Fruit fly (Drosophila melanogaster) whole organism, embryonic: ENCODE measurements around the gene Sys1.

ENCODE experiments used
- Abd-B ChIP-seq: fragments of 200-800 bp; sonication (Bioruptor generic); optimal IDR thresholded peaks from 2 replicates; lab custom pipeline; 2018; ENCODE audit warnings: missing biosample characterization, mild to moderate bottlenecking, missing genetic modification characterization, moderate library complexity
- Atf6 ChIP-seq: fragments of 200-800 bp; sonication (Bioruptor generic); IDR thresholded peaks from 2 replicates; pipeline ENCODE4 v1.3.6; 2022; ENCODE audit warnings: missing biosample characterization, missing genetic modification characterization
- BtbVII ChIP-seq: fragments of 200-800 bp; sonication (Bioruptor generic); optimal IDR thresholded peaks from 3 replicates; lab custom pipeline; 2017; ENCODE audit warnings: missing biosample characterization, mild to moderate bottlenecking, missing genetic modification characterization
- CG10274 ChIP-seq: fragments of 200-800 bp; sonication (Bioruptor generic); optimal IDR thresholded peaks from 3 replicates; lab custom pipeline; 2017; ENCODE audit warnings: missing biosample characterization, mild to moderate bottlenecking, missing genetic modification characterization
- CG10366 ChIP-seq: fragments of 200-800 bp; sonication (Bioruptor generic); IDR thresholded peaks from 2 replicates; pipeline ENCODE4 v1.3.6; 2022; ENCODE audit warnings: missing biosample characterization, missing genetic modification characterization
- CG11560 ChIP-seq: fragments of 200-800 bp; sonication (Bioruptor generic); IDR thresholded peaks from 3 replicates; pipeline ENCODE4 v1.3.6; 2022; ENCODE audit warnings: missing biosample characterization, missing genetic modification characterization
- CG11695 ChIP-seq: fragments of 200-800 bp; sonication (Bioruptor generic); IDR thresholded peaks from 3 replicates; pipeline ENCODE4 v1.3.6; 2022; ENCODE audit warnings: missing biosample characterization, missing genetic modification characterization
- CG11696 ChIP-seq: fragments of 200-800 bp; sonication (Bioruptor generic); IDR thresholded peaks from 2 replicates; pipeline ENCODE4 v1.3.6; 2022; ENCODE audit warnings: missing biosample characterization, missing genetic modification characterization
- CG12391 ChIP-seq: fragments of 200-800 bp; sonication (Bioruptor generic); optimal IDR thresholded peaks from 3 replicates; lab custom pipeline; 2018; ENCODE audit warnings: missing biosample characterization, mild to moderate bottlenecking, missing genetic modification characterization, moderate library complexity
- CG13296 ChIP-seq: fragments of 200-800 bp; sonication (Bioruptor generic); optimal IDR thresholded peaks from 3 replicates; lab custom pipeline; 2018; ENCODE audit warnings: missing biosample characterization, mild to moderate bottlenecking, missing genetic modification characterization
- CG15601 ChIP-seq: fragments of 200-800 bp; sonication (Bioruptor generic); optimal IDR thresholded peaks from 3 replicates; lab custom pipeline; 2019; ENCODE audit warnings: missing biosample characterization, mild to moderate bottlenecking, missing genetic modification characterization, moderate library complexity
- CG1792 ChIP-seq: fragments of 200-800 bp; sonication (Bioruptor generic); optimal IDR thresholded peaks from 2 replicates; lab custom pipeline; 2016; ENCODE audit warnings: missing biosample characterization, missing genetic modification characterization
- CG18262 ChIP-seq: fragments of 200-800 bp; optimal IDR thresholded peaks from 3 replicates; lab custom pipeline; 2019; ENCODE audit warnings: missing biosample characterization, mild to moderate bottlenecking, missing genetic modification characterization, moderate library complexity
- CG2678 ChIP-seq: fragments of 200-800 bp; sonication (Bioruptor generic); optimal IDR thresholded peaks from 3 replicates; lab custom pipeline; 2019; ENCODE audit warnings: missing biosample characterization, mild to moderate bottlenecking, missing genetic modification characterization, moderate library complexity
- CG2875 ChIP-seq: fragments of 200-800 bp; sonication (Bioruptor generic); optimal IDR thresholded peaks from 2 replicates; lab custom pipeline; 2017; ENCODE audit warnings: missing biosample characterization, mild to moderate bottlenecking, missing genetic modification characterization, missing genetic modification reagents
- CG34376 ChIP-seq: fragments of 200-800 bp; sonication (Bioruptor generic); optimal IDR thresholded peaks from 2 replicates; lab custom pipeline; 2018; ENCODE audit warnings: missing biosample characterization, mild to moderate bottlenecking, missing genetic modification characterization
- CG6272 ChIP-seq: fragments of 200-800 bp; sonication (Bioruptor generic); IDR thresholded peaks from 2 replicates; pipeline ENCODE4 v1.3.6; 2022; ENCODE audit warnings: missing biosample characterization, missing genetic modification characterization
- CG6654 ChIP-seq: fragments of 200-800 bp; sonication (Bioruptor generic); optimal IDR thresholded peaks from 2 replicates; lab custom pipeline; 2017; ENCODE audit warnings: missing biosample characterization, mild to moderate bottlenecking, missing genetic modification characterization
- CG6854 ChIP-seq: fragments of 200-800 bp; sonication (Bioruptor generic); optimal IDR thresholded peaks from 3 replicates; lab custom pipeline; 2017; ENCODE audit warnings: missing biosample characterization, mild to moderate bottlenecking, missing genetic modification characterization
- CG7372 ChIP-seq: fragments of 200-800 bp; sonication (Bioruptor generic); IDR thresholded peaks from 2 replicates; pipeline ENCODE4 v1.3.6; 2022; ENCODE audit warnings: missing biosample characterization, missing genetic modification characterization
- CG8281 ChIP-seq: fragments of 200-800 bp; sonication (Bioruptor generic); optimal IDR thresholded peaks from 2 replicates; lab custom pipeline; 2018; ENCODE audit warnings: missing biosample characterization, mild to moderate bottlenecking, missing genetic modification characterization, moderate library complexity
- CG8765 ChIP-seq: fragments of 200-800 bp; sonication (Bioruptor generic); IDR thresholded peaks from 2 replicates; pipeline ENCODE4 v1.3.6; 2022; ENCODE audit warnings: missing biosample characterization, missing genetic modification characterization
- CG9437 ChIP-seq: fragments of 200-800 bp; sonication (Bioruptor generic); optimal IDR thresholded peaks from 2 replicates; lab custom pipeline; 2018; ENCODE audit warnings: missing biosample characterization, mild to moderate bottlenecking, missing genetic modification characterization
- Camta ChIP-seq: fragments of 200-800 bp; sonication (Bioruptor generic); optimal IDR thresholded peaks from 2 replicates; lab custom pipeline; 2016; ENCODE audit warnings: missing biosample characterization, missing genetic modification characterization
- Elba2 ChIP-seq: fragments of 200-800 bp; sonication (Bioruptor generic); optimal IDR thresholded peaks from 3 replicates; lab custom pipeline; 2016; ENCODE audit warnings: missing biosample characterization, missing genetic modification characterization
- Gug ChIP-seq: fragments of 200-800 bp; sonication (Bioruptor generic); IDR thresholded peaks from 4 replicates; pipeline ENCODE4 v1.3.6; 2022; ENCODE audit warnings: missing biosample characterization, missing genetic modification characterization
- HmgD ChIP-seq: fragments of 200-800 bp; sonication (Bioruptor generic); optimal IDR thresholded peaks from 3 replicates; lab custom pipeline; 2016; ENCODE audit warnings: missing biosample characterization, missing genetic modification characterization
- Nf-YC ChIP-seq: fragments of 200-800 bp; optimal IDR thresholded peaks from 3 replicates; lab custom pipeline; 2019; ENCODE audit warnings: missing biosample characterization, mild to moderate bottlenecking, missing genetic modification characterization, moderate library complexity
- Oli ChIP-seq: fragments of 200-800 bp; sonication (Bioruptor generic); optimal IDR thresholded peaks from 2 replicates; lab custom pipeline; 2018; ENCODE audit warnings: missing biosample characterization, mild to moderate bottlenecking, missing genetic modification characterization, moderate library complexity
- Poxn ChIP-seq: fragments of 200-800 bp; sonication (Bioruptor generic); IDR thresholded peaks from 2 replicates; pipeline ENCODE4 v1.3.6; 2022; ENCODE audit warnings: missing biosample characterization, missing genetic modification characterization
- Vsx1 ChIP-seq: fragments of 200-800 bp; sonication (Bioruptor generic); optimal IDR thresholded peaks from 2 replicates; lab custom pipeline; 2017; ENCODE audit warnings: missing biosample characterization, mild to moderate bottlenecking, missing genetic modification characterization, missing genetic modification reagents
- caup ChIP-seq: fragments of 200-800 bp; sonication (Bioruptor generic); optimal IDR thresholded peaks from 3 replicates; lab custom pipeline; 2017; ENCODE audit warnings: missing biosample characterization, mild to moderate bottlenecking, missing genetic modification characterization, moderate library complexity; ENCODE audit not compliant: severe bottlenecking
- chinmo ChIP-seq: fragments of 200-800 bp; sonication (Bioruptor generic); IDR thresholded peaks from 4 replicates; pipeline ENCODE4 v1.3.6; 2022; ENCODE audit warnings: missing biosample characterization, missing genetic modification characterization; ENCODE audit not compliant: partially characterized antibody
- disco-r ChIP-seq: fragments of 200-800 bp; sonication (Bioruptor generic); optimal IDR thresholded peaks from 2 replicates; lab custom pipeline; 2016; ENCODE audit warnings: missing biosample characterization, missing genetic modification characterization
- dmrt99B ChIP-seq: fragments of 200-800 bp; sonication (Bioruptor generic); optimal IDR thresholded peaks from 2 replicates; lab custom pipeline; 2018; ENCODE audit warnings: missing biosample characterization, mild to moderate bottlenecking, missing genetic modification characterization, moderate library complexity
- grau ChIP-seq: fragments of 200-800 bp; optimal IDR thresholded peaks from 3 replicates; lab custom pipeline; 2019; ENCODE audit warnings: missing biosample characterization, mild to moderate bottlenecking, missing genetic modification characterization, moderate library complexity
- hbn ChIP-seq: fragments of 200-800 bp; sonication (Bioruptor generic); IDR thresholded peaks from 2 replicates; pipeline ENCODE4 v1.3.6; 2022; ENCODE audit warnings: missing biosample characterization, missing genetic modification characterization; ENCODE audit not compliant: partially characterized antibody
- ind ChIP-seq: fragments of 200-800 bp; sonication (Bioruptor generic); optimal IDR thresholded peaks from 3 replicates; lab custom pipeline; 2016; ENCODE audit warnings: missing biosample characterization, missing genetic modification characterization
- kay ChIP-seq: fragments of 200-800 bp; sonication (Bioruptor generic); optimal IDR thresholded peaks from 2 replicates; lab custom pipeline; 2016; ENCODE audit warnings: missing biosample characterization, missing genetic modification characterization
- kni ChIP-seq: fragments of 200-800 bp; sonication (Bioruptor generic); optimal IDR thresholded peaks from 3 replicates; lab custom pipeline; 2017; ENCODE audit warnings: mild to moderate bottlenecking, missing biosample characterization, missing genetic modification reagents, missing genetic modification characterization
- lmd ChIP-seq: fragments of 200-800 bp; sonication (Bioruptor generic); IDR thresholded peaks from 2 replicates; pipeline ENCODE4 v1.3.6; 2022; ENCODE audit warnings: missing biosample characterization, missing genetic modification characterization
- lov ChIP-seq, 2 experiments: fragments of 200-800 bp in 1 of 2; fragments of >200 bp in 1 of 2; sonication (Bioruptor generic) in 1 of 2; IDR thresholded peaks in 1 of 2; optimal IDR thresholded peaks in 1 of 2; 2 replicates in 1 of 2; 3 replicates in 1 of 2; pipeline versions ENCODE4 v1.3.6 to Lab custom; 2017 to 2022; ENCODE audit warnings: missing biosample characterization in 1 of 2, missing genetic modification characterization in 1 of 2
- oc ChIP-seq: fragments of 200-800 bp; sonication (Bioruptor generic); optimal IDR thresholded peaks from 2 replicates; lab custom pipeline; 2018; ENCODE audit warnings: missing biosample characterization, mild to moderate bottlenecking, missing genetic modification characterization, moderate library complexity
- onecut ChIP-seq: fragments of 200-800 bp; sonication (Bioruptor generic); IDR thresholded peaks from 2 replicates; pipeline ENCODE4 v1.3.6; 2022; ENCODE audit warnings: missing biosample characterization, missing genetic modification characterization
- pum ChIP-seq: fragments of 200-800 bp; sonication (Bioruptor generic); optimal IDR thresholded peaks from 2 replicates; lab custom pipeline; 2016; ENCODE audit warnings: missing biosample characterization, missing genetic modification characterization
- ssp ChIP-seq: fragments of 200-800 bp; sonication (Bioruptor generic); IDR thresholded peaks from 2 replicates; pipeline ENCODE4 v1.3.6; 2022; ENCODE audit warnings: missing biosample characterization, missing genetic modification characterization
- tx ChIP-seq: fragments of 200-800 bp; sonication (Bioruptor generic); optimal IDR thresholded peaks from 2 replicates; lab custom pipeline; 2016; ENCODE audit warnings: missing biosample characterization, missing genetic modification characterization
- vvl ChIP-seq: fragments of 200-800 bp; sonication (Bioruptor generic); IDR thresholded peaks from 2 replicates; pipeline ENCODE4 v1.3.6; 2022; ENCODE audit warnings: missing biosample characterization, missing genetic modification characterization
- yki ChIP-seq: fragments of >200 bp; optimal IDR thresholded peaks from 3 replicates; lab custom pipeline; 2018

The Sys1 gene

DNA sequence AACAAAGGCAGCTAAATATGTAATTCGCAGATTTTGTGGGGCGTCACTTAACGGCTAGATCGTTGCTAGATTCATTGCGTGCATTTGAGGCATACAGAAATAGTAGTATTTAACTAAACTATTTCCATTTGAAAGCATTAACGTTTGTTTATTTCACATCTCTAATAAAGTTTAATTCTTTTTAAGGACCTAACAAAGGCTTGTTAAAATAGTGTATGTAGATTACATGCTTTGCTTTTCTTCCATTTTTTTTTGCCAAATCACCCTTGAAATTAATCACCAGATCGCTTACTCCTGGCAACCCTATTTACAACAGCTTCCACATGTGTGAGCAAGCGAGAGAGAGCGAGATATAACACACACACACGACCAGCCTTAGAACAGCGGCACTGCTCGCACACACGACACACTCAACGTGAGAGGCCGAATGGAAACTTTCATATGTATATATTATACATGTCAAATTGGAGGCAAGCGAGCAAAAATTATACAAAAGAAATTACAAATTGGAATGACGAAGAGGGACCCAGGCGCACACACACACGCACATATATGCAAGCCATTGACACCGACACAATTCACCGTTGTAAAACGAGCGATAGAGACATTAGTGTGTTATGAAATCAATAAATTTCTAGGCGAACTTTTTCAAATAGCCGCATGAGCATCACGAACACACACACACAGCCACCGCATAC lies 6.7 kb downstream of the Sys1 start (continued):
- TF ChIP-seq BtbVII (GFP tag; lab: Kevin White, UChicago): no peak
- TF ChIP-seq HmgD (GFP tag; lab: Kevin White, UChicago): peak; percentile 1
- no peak for TF ChIP-seq CG6272 (GFP tag; lab: Robert Waterston, UW)
- peak; percentile 64 for TF ChIP-seq Camta
- TF ChIP-seq pum (GFP tag; lab: Kevin White, UChicago): peak; percentile 7
- TF ChIP-seq CG8281 (tag; lab: Kevin White, UChicago): no peak
- TF ChIP-seq dmrt99B: peak; percentile 72
- TF ChIP-seq CG6854 (GFP tag; lab: Kevin White, UChicago): no peak
- peak; percentile 46 for TF ChIP-seq grau (tag; lab: Kevin White, UChicago)
- TF ChIP-seq CG12391 (tag; lab: Kevin White, UChicago): peak; percentile 60
- no peak for TF ChIP-seq hbn (GFP tag; lab: Robert Waterston, UW)
- TF ChIP-seq ssp: no peak
- peak; percentile 73 for TF ChIP-seq vvl (GFP tag; lab: Robert Waterston, UW)
- peak; percentile 27 for TF ChIP-seq CG18262
- TF ChIP-seq Gug (GFP tag; lab: Robert Waterston, UW): peak; percentile 50; the same call in 1 of the 4 replicates
- TF ChIP-seq Vsx1: peak; percentile 10
- 0 out of 2 replicates have a peak, but pooled peaks have one; percentile 16 for TF ChIP-seq CG10366
- peak; percentile 66 for TF ChIP-seq kay (GFP tag; lab: Kevin White, UChicago)
- TF ChIP-seq CG8765 (GFP tag; lab: Robert Waterston, UW): no peak
- TF ChIP-seq Nf-YC (tag; lab: Kevin White, UChicago): peak; percentile 65
- peak; percentile 17 for TF ChIP-seq CG13296 (GFP tag; lab: Kevin White, UChicago)
- TF ChIP-seq CG34376: peak; percentile 78
- peak; percentile 3 for TF ChIP-seq CG9437 (GFP tag; lab: Kevin White, UChicago)
- peak; percentile 21; the same call in 2 of the 4 replicates for TF ChIP-seq chinmo (GFP tag; lab: Robert Waterston, UW)
- TF ChIP-seq Atf6 (GFP tag; lab: Robert Waterston, UW): peak; percentile 73
- TF ChIP-seq Abd-B (GFP tag; lab: Kevin White, UChicago): peak; percentile 27
- peak; percentile 23; the same call in 1 of the 2 replicates for TF ChIP-seq lmd
- TF ChIP-seq Poxn (GFP tag; lab: Robert Waterston, UW): no peak
- TF ChIP-seq CG11695 (GFP tag; lab: Robert Waterston, UW): peak; percentile 58; the same call in 2 of the 3 replicates
- no peak for TF ChIP-seq CG6654 (GFP tag; lab: Kevin White, UChicago)
- peak; percentile 59 for TF ChIP-seq CG15601 (tag; lab: Kevin White, UChicago)
- peak; percentile 6 for TF ChIP-seq tx
- peak; percentile 51 for TF ChIP-seq onecut (GFP tag; lab: Robert Waterston, UW)
- TF ChIP-seq kni (GFP tag; lab: Kevin White, UChicago): no peak
- no peak for TF ChIP-seq yki (lab: Kevin White, UChicago)
- TF ChIP-seq CG2678: peak; percentile 56
- peak; percentile 73 for TF ChIP-seq oc (tag; lab: Kevin White, UChicago)
- no peak for TF ChIP-seq lov (optimal IDR thresholded peaks at IDR 0.05; lab: Kevin White, UChicago)
- TF ChIP-seq lov (GFP tag; IDR thresholded peaks at IDR 0.05; lab: Robert Waterston, UW): peak; percentile 54; the same call in 1 of the 3 replicates
- TF ChIP-seq CG10274 (GFP tag; lab: Kevin White, UChicago): peak; percentile 17
- TF ChIP-seq disco-r (GFP tag; lab: Kevin White, UChicago): peak; percentile 31
- 0 out of 2 replicates have a peak, but pooled peaks have one; percentile 27 for TF ChIP-seq CG7372 (GFP tag; lab: Robert Waterston, UW)
- no peak for TF ChIP-seq CG1792 (GFP tag; lab: Kevin White, UChicago)
- TF ChIP-seq Elba2 (GFP tag; lab: Kevin White, UChicago): peak; percentile 78
- peak; percentile 65 for TF ChIP-seq caup
- no peak for TF ChIP-seq CG11560 (tag; lab: Robert Waterston, UW)
- peak; percentile 23 for TF ChIP-seq ind (GFP tag; lab: Kevin White, UChicago)
- TF ChIP-seq Oli (tag; lab: Kevin White, UChicago): peak; percentile 50
- no peak for TF ChIP-seq CG11696 (GFP tag; lab: Robert Waterston, UW)
- TF ChIP-seq CG2875 (GFP tag; lab: Kevin White, UChicago): peak; percentile 41
